Worm (Caenorhabditis elegans) whole organism, L1 larva: ENCODE data around the gene F19F10.1.

Experiments
- fkh-10 ChIP-seq: sonication (generic microtip); optimal IDR thresholded peaks from 2 replicates; lab custom pipeline; 2017; ENCODE audit warnings: missing biosample characterization, missing genetic modification reagents, missing genetic modification characterization
- fos-1 ChIP-seq: fragments of 150-350 bp; optimal IDR thresholded peaks from 2 replicates; lab custom pipeline; 2014; ENCODE audit warnings: missing biosample characterization, missing genetic modification characterization
- lir-3 ChIP-seq: sonication (generic microtip); optimal IDR thresholded peaks from 2 replicates; lab custom pipeline; 2016; ENCODE audit warnings: mild to moderate bottlenecking, missing genetic modification characterization, moderate library complexity, missing compliant biosample characterization; ENCODE audit not compliant: poor library complexity
- nhr-77 ChIP-seq: fragments of 150-350 bp; optimal IDR thresholded peaks from 2 replicates; lab custom pipeline; 2014; ENCODE audit warnings: missing biosample characterization, missing genetic modification characterization
- nhr-85 ChIP-seq: sonication (generic microtip); peaks from one replicate; lab custom pipeline; 2016; ENCODE audit warnings: missing genetic modification characterization, inconsistent platforms, missing compliant biosample characterization
- tbx-2 ChIP-seq: sonication (generic microtip); optimal IDR thresholded peaks from 2 replicates; lab custom pipeline; 2016; ENCODE audit warnings: missing genetic modification characterization, missing compliant biosample characterization
- zip-4 ChIP-seq: fragments of 200-800 bp; sonication (Bioruptor generic); optimal IDR thresholded peaks from 2 replicates; lab custom pipeline; 2018; ENCODE audit warnings: mild to moderate bottlenecking, missing genetic modification characterization, moderate library complexity, missing compliant biosample characterization
- ztf-4 ChIP-seq: fragments of 150-350 bp; optimal IDR thresholded peaks from 2 replicates; lab custom pipeline; 2014; ENCODE audit warnings: missing biosample characterization, missing genetic modification characterization

DNA sequence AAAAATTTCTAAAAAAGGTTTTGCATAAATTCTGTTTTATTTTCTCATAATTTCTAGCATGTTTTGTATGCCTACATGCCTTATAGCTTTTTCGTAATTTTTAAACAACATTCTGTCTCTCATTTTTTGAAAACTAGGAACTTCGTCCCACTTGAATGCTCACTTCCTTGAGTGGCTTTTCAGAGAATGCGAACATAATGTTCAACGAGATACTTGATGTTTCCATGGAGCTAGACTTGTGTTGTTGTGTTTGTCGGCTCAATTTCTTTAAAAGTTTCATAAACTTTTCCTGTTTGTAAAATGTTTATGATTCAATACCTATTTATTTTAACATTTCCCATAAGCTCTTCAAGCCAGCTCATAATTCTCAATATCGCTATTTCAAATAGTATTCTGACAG, 41.8 kb downstream of the F19F10.1 start, which contains the start of gene clec-213:
- no peak for TF ChIP-seq nhr-77
- TF ChIP-seq nhr-85, result no peak
- TF ChIP-seq zip-4 (GFP tag; lab: Kevin White, UChicago), result no peak
- TF ChIP-seq lir-3 (tag; lab: Kevin White, UChicago), result no peak
- no peak for TF ChIP-seq fkh-10
- no peak for TF ChIP-seq fos-1 (tag; lab: Kevin White, UChicago)
- TF ChIP-seq tbx-2 (tag; lab: Kevin White, UChicago), result no peak
- TF ChIP-seq ztf-4, result no peak
